Worm (Caenorhabditis elegans) whole organism, L4 larva: ENCODE measurements around the gene Y41D4A.1.

Experiments used
- F26F4.8 ChIP-seq: fragments of 200-800 bp; sonication (Bioruptor generic); conservative IDR thresholded peaks from 2 replicates; pipeline ENCODE4 v1.3.6; 2022; ENCODE audit warnings: missing genetic modification characterization, missing compliant biosample characterization
- Y75B8A.6 ChIP-seq: fragments of 200-800 bp; sonication (Bioruptor generic); IDR thresholded peaks from 2 replicates; pipeline ENCODE4 v1.3.6; 2022; ENCODE audit warnings: missing genetic modification reagents, missing genetic modification characterization, missing compliant biosample characterization
- ZK546.5 ChIP-seq, 2 experiments: sonication (generic microtip); optimal IDR thresholded peaks; 2 replicates each; lab custom pipeline; 2017; ENCODE audit warnings: missing biosample characterization in 2 of 2, missing genetic modification characterization in 2 of 2
- aha-1 ChIP-seq: fragments of 150-350 bp; peaks from one replicate; lab custom pipeline; 2014; ENCODE audit warnings: missing biosample characterization, missing genetic modification characterization
- ceh-20 ChIP-seq: fragments of 200-800 bp; sonication (Bioruptor generic); IDR thresholded peaks from 2 replicates; pipeline ENCODE4 v1.3.6; 2022; ENCODE audit warnings: missing genetic modification reagents, missing genetic modification characterization, missing compliant biosample characterization
- ceh-62 ChIP-seq: sonication (generic microtip); optimal IDR thresholded peaks from 2 replicates; lab custom pipeline; 2017; ENCODE audit warnings: missing biosample characterization, missing genetic modification characterization
- daf-12 ChIP-seq: fragments of 150-350 bp; optimal IDR thresholded peaks from 2 replicates; lab custom pipeline; 2014; ENCODE audit warnings: missing biosample characterization, missing genetic modification reagents, missing genetic modification characterization
- dmd-6 ChIP-seq: fragments of 200-800 bp; sonication (Bioruptor generic); IDR thresholded peaks from 2 replicates; pipeline ENCODE4 v1.3.6; 2022; ENCODE audit warnings: missing genetic modification reagents, missing genetic modification characterization, missing compliant biosample characterization
- dmd-8 ChIP-seq: fragments of 200-800 bp; sonication (Bioruptor generic); IDR thresholded peaks from 2 replicates; pipeline ENCODE4 v1.3.6; 2022; ENCODE audit warnings: missing genetic modification characterization, missing compliant biosample characterization
- duxl-1 ChIP-seq: sonication (generic microtip); optimal IDR thresholded peaks from 2 replicates; lab custom pipeline; 2016; ENCODE audit warnings: mild to moderate bottlenecking, missing genetic modification characterization, moderate library complexity, missing compliant biosample characterization; ENCODE audit not compliant: poor library complexity
- egl-43 ChIP-seq: fragments of 200-800 bp; sonication (Bioruptor generic); IDR thresholded peaks from 2 replicates; pipeline ENCODE4 v1.3.6; 2022; ENCODE audit warnings: missing genetic modification reagents, missing genetic modification characterization, missing compliant biosample characterization
- hmg-1.1 ChIP-seq: fragments of 200-800 bp; sonication (Bioruptor generic); IDR thresholded peaks from 2 replicates; pipeline ENCODE4 v1.3.6; 2022; ENCODE audit warnings: missing genetic modification reagents, missing genetic modification characterization, missing compliant biosample characterization
- jun-1 ChIP-seq: fragments of 150-350 bp; optimal IDR thresholded peaks from 2 replicates; lab custom pipeline; 2014; ENCODE audit warnings: missing biosample characterization, missing genetic modification reagents, missing genetic modification characterization
- lim-7 ChIP-seq: fragments of 200-800 bp; sonication (Bioruptor generic); IDR thresholded peaks from 2 replicates; pipeline ENCODE4 v1.3.6; 2022; ENCODE audit warnings: missing genetic modification characterization, missing compliant biosample characterization
- lin-13 ChIP-seq: fragments of 150-350 bp; optimal IDR thresholded peaks from 2 replicates; lab custom pipeline; 2014; ENCODE audit warnings: missing biosample characterization, missing genetic modification reagents, missing genetic modification characterization
- lin-38 ChIP-seq: fragments of 200-800 bp; sonication (Bioruptor generic); IDR thresholded peaks from 2 replicates; pipeline ENCODE4 v1.3.6; 2022; ENCODE audit warnings: missing genetic modification reagents, missing genetic modification characterization, missing compliant biosample characterization
- lin-39 ChIP-seq: fragments of 150-350 bp; optimal IDR thresholded peaks from 2 replicates; lab custom pipeline; 2014; ENCODE audit warnings: missing biosample characterization, missing genetic modification reagents, missing genetic modification characterization
- lir-3 ChIP-seq: sonication (generic microtip); optimal IDR thresholded peaks from 2 replicates; lab custom pipeline; 2016; ENCODE audit warnings: mild to moderate bottlenecking, missing genetic modification characterization, missing compliant biosample characterization
- madf-5 ChIP-seq, 2 experiments: fragments of 200-800 bp; sonication (Bioruptor generic); IDR thresholded peaks; 2 replicates each; pipeline ENCODE4 v1.3.6; 2022; ENCODE audit warnings: missing compliant biosample characterization in 2 of 2, missing genetic modification characterization in 2 of 2
- mdl-1 ChIP-seq, 2 experiments: fragments of 150-350 bp in 1 of 2; sonication (generic microtip) in 1 of 2; optimal IDR thresholded peaks; 2 replicates each; lab custom pipeline; 2014 to 2017; ENCODE audit warnings: missing biosample characterization in 2 of 2, missing genetic modification characterization in 2 of 2
- mdt-29 ChIP-seq: fragments of 200-800 bp; sonication (Bioruptor generic); IDR thresholded peaks from 2 replicates; pipeline ENCODE4 v1.3.6; 2022; ENCODE audit warnings: missing genetic modification reagents, missing genetic modification characterization, missing compliant biosample characterization
- mep-1 ChIP-seq: fragments of 150-350 bp; sonication (generic microtip); optimal IDR thresholded peaks from 3 replicates; lab custom pipeline; 2014; ENCODE audit warnings: missing biosample characterization, missing genetic modification characterization
- mxl-2 ChIP-seq: fragments of 200-800 bp; sonication (Bioruptor generic); conservative IDR thresholded peaks from 2 replicates; pipeline ENCODE4 v1.3.6; 2022; ENCODE audit warnings: missing genetic modification reagents, missing genetic modification characterization, missing compliant biosample characterization
- nhr-102 ChIP-seq: sonication (generic microtip); optimal IDR thresholded peaks from 2 replicates; lab custom pipeline; 2016; ENCODE audit warnings: mild to moderate bottlenecking, missing genetic modification characterization, moderate library complexity, missing compliant biosample characterization
- nhr-25 ChIP-seq: sonication (generic microtip); optimal IDR thresholded peaks from 2 replicates; lab custom pipeline; 2017; ENCODE audit warnings: missing genetic modification characterization, mild to moderate bottlenecking, missing compliant biosample characterization, antibody characterized with exemption, moderate library complexity, borderline replicate concordance; ENCODE audit not compliant: insufficient read depth
- php-3 ChIP-seq: fragments of 200-800 bp; sonication (Bioruptor generic); IDR thresholded peaks from 2 replicates; pipeline ENCODE4 v1.3.6; 2022; ENCODE audit warnings: missing genetic modification reagents, missing genetic modification characterization, missing compliant biosample characterization
- rbr-2 ChIP-seq: sonication (generic microtip); optimal IDR thresholded peaks from 2 replicates; lab custom pipeline; 2016; ENCODE audit warnings: missing genotype, missing genetic modification characterization, missing compliant biosample characterization
- sdz-12 ChIP-seq: fragments of 200-800 bp; sonication (Bioruptor generic); optimal IDR thresholded peaks from 2 replicates; lab custom pipeline; 2018; ENCODE audit warnings: mild to moderate bottlenecking, missing genetic modification characterization, missing compliant biosample characterization
- set-16 ChIP-seq: fragments of 200-800 bp; sonication (Bioruptor generic); IDR thresholded peaks from 2 replicates; pipeline ENCODE4 v1.3.6; 2022; ENCODE audit warnings: missing genetic modification reagents, missing genetic modification characterization, missing compliant biosample characterization
- skn-1 ChIP-seq: fragments of 150-350 bp; optimal IDR thresholded peaks from 2 replicates; lab custom pipeline; 2014; ENCODE audit warnings: missing biosample characterization, missing genetic modification characterization
- spr-1 ChIP-seq: sonication (generic microtip); optimal IDR thresholded peaks from 2 replicates; lab custom pipeline; 2016; ENCODE audit warnings: mild to moderate bottlenecking, missing genetic modification characterization, missing compliant biosample characterization
- unc-39 ChIP-seq: sonication (generic microtip); optimal IDR thresholded peaks from 2 replicates; lab custom pipeline; 2017; ENCODE audit warnings: missing biosample characterization, missing genetic modification characterization
- unc-62 ChIP-seq, 3 experiments: fragments of 150-350 bp in 1 of 3; sonication (generic microtip); optimal IDR thresholded peaks in 2 of 3; peaks in 1 of 3; 1 replicate in 1 of 3; 2 replicates in 2 of 3; lab custom pipeline; 2014 to 2017; ENCODE audit warnings: missing biosample characterization in 3 of 3, missing genetic modification characterization in 3 of 3, missing genetic modification reagents in 3 of 3, missing genotype in 1 of 3
- zip-11 ChIP-seq: fragments of 200-800 bp; sonication (Bioruptor generic); IDR thresholded peaks from 2 replicates; pipeline ENCODE4 v1.3.6; 2022; ENCODE audit warnings: missing genetic modification characterization, missing compliant biosample characterization
- zip-2 ChIP-seq: fragments of 150-350 bp; optimal IDR thresholded peaks from 2 replicates; lab custom pipeline; 2014; ENCODE audit warnings: missing biosample characterization, missing genetic modification characterization

The Y41D4A.1 gene

DNA sequence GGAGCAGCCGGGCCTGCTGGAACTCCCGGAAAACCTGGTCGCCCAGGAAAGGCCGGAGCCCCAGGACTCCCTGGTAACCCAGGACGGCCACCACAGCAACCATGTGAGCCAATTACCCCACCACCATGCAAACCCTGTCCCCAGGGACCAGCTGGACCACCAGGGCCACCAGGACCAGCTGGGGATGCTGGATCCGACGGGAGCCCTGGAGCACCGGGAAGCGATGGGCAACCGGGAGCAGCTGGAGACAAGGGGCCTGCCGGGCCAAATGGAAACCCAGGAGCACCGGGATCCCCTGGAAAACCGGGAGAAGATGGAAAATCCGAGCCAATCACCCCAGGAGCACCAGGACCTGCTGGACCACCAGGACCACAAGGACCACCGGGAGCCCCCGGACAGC is 2.9 kb upstream of the Y41D4A.1 start (continued):
- TF ChIP-seq nhr-102 (tag; lab: Kevin White, UChicago) = no peak
- peak; percentile 50; the same call in 1 of the 2 replicates for TF ChIP-seq egl-43 (GFP tag; lab: Robert Waterston, UW)
- TF ChIP-seq skn-1 (tag; lab: Kevin White, UChicago) = no peak

DNA sequence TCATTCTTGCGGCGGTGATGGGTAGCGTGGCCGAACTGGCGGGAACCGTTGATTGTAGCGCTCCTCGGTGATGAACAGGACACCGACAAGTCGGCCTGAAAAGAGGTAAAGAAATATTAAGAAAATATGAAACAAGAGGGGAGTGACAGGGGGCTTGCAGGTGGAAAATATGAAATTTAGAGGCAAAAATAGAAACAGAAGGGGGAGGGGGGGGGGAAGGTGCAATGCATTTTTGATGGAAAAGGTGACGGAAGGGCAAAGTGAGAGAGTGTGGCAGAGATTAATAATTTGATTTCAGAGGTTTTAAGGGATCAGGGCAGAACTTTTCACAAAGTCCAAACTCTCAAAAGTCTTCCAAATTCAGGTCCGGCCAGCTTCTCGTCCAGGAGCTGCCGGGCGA is 9.6 kb downstream of the Y41D4A.1 start, which contains the start of gene frpr-19:
Gene frpr-19, minus strand, starts transcription at position 101 of the 400 bp plus-strand sequence.
- TF ChIP-seq nhr-25 (tag; lab: Kevin White, UChicago) (no peak), set-16 (GFP tag; lab: Robert Waterston, UW) (peak; percentile 23; the same call in 1 of the 2 replicates), unc-62 (GFP tag; optimal IDR thresholded peaks at IDR 0.05 in 1 of 2; lab: Kevin White, UChicago) (peak in 1 of 2 experiments; percentile 42), unc-62 (tag; optimal IDR thresholded peaks at IDR 0.05; lab: Kevin White, UChicago) (no peak)

DNA sequence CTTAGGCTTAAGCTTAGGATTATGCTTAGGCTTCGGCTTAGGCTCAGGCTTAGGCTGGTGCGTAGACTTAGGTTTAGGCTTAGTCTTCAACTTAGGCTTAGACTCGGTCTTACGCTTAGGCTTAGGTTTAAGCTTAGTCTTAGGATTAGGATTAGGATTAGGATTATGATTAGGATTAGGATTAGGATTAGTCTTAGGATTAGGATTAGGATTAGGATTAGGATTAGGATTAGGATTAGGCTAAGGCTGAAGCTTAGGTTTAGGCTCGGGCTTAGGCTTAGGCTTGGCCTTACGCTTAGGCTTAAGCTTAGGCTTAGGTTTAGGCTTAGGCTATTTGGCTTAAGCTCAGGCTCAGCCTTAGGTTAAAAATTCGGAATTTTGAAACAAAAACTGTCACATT is 13.2 kb downstream of the Y41D4A.1 start:
- TF ChIP-seq dmd-6 (GFP tag; lab: Robert Waterston, UW) (no peak), aha-1 (tag; lab: Kevin White, UChicago) (no peak), ceh-62 (tag; lab: Kevin White, UChicago) (no peak), lin-39 (tag; lab: Kevin White, UChicago) (no peak), madf-5 (GFP tag; IDR thresholded peaks at IDR 0.05; lab: Robert Waterston, UW) (no peak), dmd-8 (no peak)

DNA sequence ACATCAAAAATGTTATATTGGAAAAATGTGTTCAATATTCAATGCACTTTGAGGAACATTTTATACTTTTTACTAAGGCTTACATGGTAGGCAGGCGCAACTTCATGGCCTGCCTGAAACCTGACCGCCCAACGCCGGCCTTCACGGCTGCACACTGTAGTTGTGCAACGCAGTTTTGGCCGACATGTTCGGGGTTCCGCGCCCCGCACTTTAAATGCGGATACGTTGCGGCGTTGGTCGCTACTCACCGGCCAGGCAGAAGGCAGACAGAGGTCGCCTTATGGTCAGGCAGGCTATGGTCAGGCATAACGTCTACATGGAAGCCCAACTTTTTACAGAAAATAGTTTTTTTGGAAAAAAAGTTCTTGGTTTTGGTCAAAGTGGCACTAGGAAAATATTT is 18.7 kb downstream of the Y41D4A.1 start:
- 0 out of 2 replicates have a peak, but pooled peaks have one; percentile 29 for TF ChIP-seq dmd-8
- TF ChIP-seq lim-7 (GFP tag; lab: Robert Waterston, UW) = no peak
- TF ChIP-seq spr-1 (tag; lab: Kevin White, UChicago) = no peak
- TF ChIP-seq set-16 (GFP tag; lab: Robert Waterston, UW) = peak; percentile 52
- no peak for TF ChIP-seq Y75B8A.6 (GFP tag; lab: Robert Waterston, UW)
- TF ChIP-seq aha-1 (tag; lab: Kevin White, UChicago) = peak; percentile 50
- TF ChIP-seq duxl-1 = no peak
- TF ChIP-seq, all 104 proteins: peak for 3

DNA sequence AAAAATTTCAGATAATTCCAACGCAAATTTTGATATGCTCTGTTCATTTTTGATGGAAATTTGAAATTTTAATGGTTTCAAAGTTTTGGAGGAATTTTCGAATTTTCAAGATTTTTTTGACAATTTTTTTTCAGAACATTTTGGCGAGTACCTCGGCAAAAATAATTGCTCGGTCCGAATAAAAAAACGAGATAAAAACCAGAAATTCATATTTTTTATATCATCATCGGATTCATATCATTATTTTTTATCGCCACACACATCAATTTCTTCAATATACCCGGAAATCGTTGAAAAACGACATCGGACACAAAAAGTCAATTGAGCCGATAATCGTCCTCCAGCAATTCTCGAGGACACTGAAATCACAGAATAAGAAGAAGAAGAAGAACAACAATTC is 19.8 kb downstream of the Y41D4A.1 start:
- TF ChIP-seq lir-3 (tag; lab: Kevin White, UChicago) (no peak), unc-62 (GFP tag; optimal IDR thresholded peaks at IDR 0.05 in 1 of 2; lab: Kevin White, UChicago) (peak in 1 of 2 experiments; percentile 15), unc-62 (tag; optimal IDR thresholded peaks at IDR 0.05; lab: Kevin White, UChicago) (no peak), zip-2 (tag; lab: Kevin White, UChicago) (no peak), lin-13 (GFP tag; lab: Kevin White, UChicago) (no peak), zip-11 (GFP tag; lab: Robert Waterston, UW) (no peak), aha-1 (tag; lab: Kevin White, UChicago) (peak; percentile 72)

DNA sequence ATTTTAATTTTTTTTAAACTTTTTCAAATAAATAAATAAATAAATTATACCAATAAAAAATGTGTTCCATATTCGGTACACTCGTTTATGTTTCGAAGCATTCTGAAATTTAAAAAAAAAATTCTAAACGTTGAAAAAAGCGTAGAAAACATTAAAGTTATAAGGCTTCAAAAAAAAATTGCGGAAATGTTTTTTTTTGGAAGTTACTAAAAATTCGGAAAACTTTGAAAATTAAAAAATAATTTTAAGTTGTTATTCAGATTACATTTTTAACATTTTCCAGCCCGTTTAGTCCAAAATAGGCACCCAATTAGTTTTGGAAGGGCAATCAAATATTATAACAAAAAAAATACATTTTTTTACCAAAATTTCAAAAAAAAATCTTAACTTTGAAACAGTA is 31.9 kb downstream of the Y41D4A.1 start, which contains the start of gene Y38C1BA.1:
Gene Y38C1BA.1, minus strand, starts transcription at position 101 of the 400 bp plus-strand sequence.
- TF ChIP-seq sdz-12 (GFP tag; lab: Kevin White, UChicago) = no peak
- TF ChIP-seq rbr-2 (tag; lab: Kevin White, UChicago) = no peak
- no peak for TF ChIP-seq mdl-1 (tag; optimal IDR thresholded peaks at IDR 0.05; lab: Kevin White, UChicago)
- TF ChIP-seq lin-38 (GFP tag; lab: Robert Waterston, UW) = no peak
- TF ChIP-seq F26F4.8 (GFP tag; lab: Robert Waterston, UW) = no peak
- TF ChIP-seq mxl-2 (GFP tag; lab: Robert Waterston, UW) = no peak
- no peak for TF ChIP-seq jun-1 (tag; lab: Kevin White, UChicago)
- TF ChIP-seq php-3 (GFP tag; lab: Robert Waterston, UW) = no peak
- no peak for TF ChIP-seq hmg-1.1 (GFP tag; lab: Robert Waterston, UW)
- no peak for TF ChIP-seq unc-39
- no peak for TF ChIP-seq ZK546.5 (tag; optimal IDR thresholded peaks at IDR 0.05; lab: Kevin White, UChicago)
- no peak for TF ChIP-seq daf-12 (tag; lab: Kevin White, UChicago)
- no peak for TF ChIP-seq mdt-29 (GFP tag; lab: Robert Waterston, UW)
- no peak for TF ChIP-seq mep-1 (tag; lab: Kevin White, UChicago)
- no peak for TF ChIP-seq unc-62 (GFP tag; optimal IDR thresholded peaks at IDR 0.05 in 1 of 2; lab: Kevin White, UChicago)
- TF ChIP-seq unc-62 (tag; optimal IDR thresholded peaks at IDR 0.05; lab: Kevin White, UChicago) = no peak
- no peak for TF ChIP-seq nhr-102 (tag; lab: Kevin White, UChicago)
- no peak for TF ChIP-seq ceh-20 (GFP tag; lab: Robert Waterston, UW)
- TF ChIP-seq, all 104 proteins: peak for 0
